Worm (Caenorhabditis elegans) whole organism, L3 larva: Measurements from ENCODE around the gene Y39A1A.24.

Source experiments
- ama-1 ChIP-seq: fragments of 150-350 bp; optimal IDR thresholded peaks from 2 replicates; lab custom pipeline; 2018
- elt-1 ChIP-seq: fragments of 150-350 bp; optimal IDR thresholded peaks from 2 replicates; lab custom pipeline; 2014; ENCODE audit warnings: missing biosample characterization, missing genetic modification characterization
- elt-3 ChIP-seq, 3 experiments: fragments of 150-350 bp in 1 of 3; sonication (generic microtip) in 2 of 3; optimal IDR thresholded peaks; 2 replicates in 2 of 3; 4 replicates in 1 of 3; lab custom pipeline; 2014 to 2017; ENCODE audit warnings: missing biosample characterization in 3 of 3, missing genetic modification characterization in 3 of 3
- fos-1 ChIP-seq: fragments of 150-350 bp; optimal IDR thresholded peaks from 2 replicates; lab custom pipeline; 2014; ENCODE audit warnings: missing biosample characterization, missing genetic modification characterization
- mdl-1 ChIP-seq: fragments of 150-350 bp; optimal IDR thresholded peaks from 2 replicates; lab custom pipeline; 2014; ENCODE audit warnings: missing biosample characterization, missing genetic modification characterization
- nhr-43 ChIP-seq: sonication (generic microtip); optimal IDR thresholded peaks from 2 replicates; lab custom pipeline; 2016; ENCODE audit warnings: mild to moderate bottlenecking, missing genetic modification characterization, missing compliant biosample characterization; ENCODE audit not compliant: poor library complexity, severe bottlenecking
- nhr-76 ChIP-seq: fragments of 150-350 bp; sonication (generic microtip); optimal IDR thresholded peaks from 5 replicates; lab custom pipeline; 2014; ENCODE audit warnings: missing biosample characterization, missing genetic modification characterization
- pqm-1 ChIP-seq: fragments of 150-350 bp; optimal IDR thresholded peaks from 2 replicates; lab custom pipeline; 2017; ENCODE audit warnings: missing biosample characterization, missing genetic modification characterization, inconsistent platforms
- skn-1 ChIP-seq: fragments of 150-350 bp; optimal IDR thresholded peaks from 2 replicates; lab custom pipeline; 2014; ENCODE audit warnings: missing biosample characterization, missing genetic modification characterization
- unc-62 ChIP-seq: fragments of 150-350 bp; sonication (generic microtip); optimal IDR thresholded peaks from 4 replicates; lab custom pipeline; 2014; ENCODE audit warnings: missing biosample characterization, missing genetic modification reagents, missing genetic modification characterization
- ztf-11 ChIP-seq: fragments of 150-350 bp; optimal IDR thresholded peaks from 2 replicates; lab custom pipeline; 2014; ENCODE audit warnings: missing biosample characterization, missing genetic modification characterization

DNA sequence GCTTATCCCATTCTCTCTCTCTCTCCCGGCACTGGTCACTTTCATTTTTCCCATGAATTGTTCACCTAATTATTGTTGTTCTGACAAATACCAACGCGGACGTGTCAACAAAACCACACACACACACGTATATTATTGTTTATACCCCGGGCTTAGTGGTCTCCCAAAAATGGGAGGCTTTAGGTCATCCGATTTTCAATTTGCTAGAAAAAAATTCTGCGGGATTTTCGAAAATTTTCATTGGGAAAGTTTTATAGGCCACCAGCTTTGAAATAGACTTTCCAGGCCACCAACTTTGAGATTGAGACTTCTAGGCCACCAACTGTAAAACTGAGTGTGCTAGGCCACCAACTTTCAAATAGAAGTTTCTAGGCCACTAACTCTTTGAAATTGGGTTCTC is 25.5 kb downstream of the Y39A1A.24 start:
- TF ChIP-seq skn-1 (tag; lab: Kevin White, UChicago) (no peak), pqm-1 (tag; lab: Kevin White, UChicago) (no peak), elt-1 (no peak), ama-1 (lab: Kevin White, UChicago) (no peak), nhr-76 (tag; lab: Kevin White, UChicago) (no peak), nhr-43 (tag; lab: Kevin White, UChicago) (no peak), ztf-11 (no peak), elt-3 (tag; optimal IDR thresholded peaks at IDR 0.05; lab: Kevin White, UChicago) (no peak), fos-1 (tag; lab: Kevin White, UChicago) (no peak), unc-62 (GFP tag; lab: Kevin White, UChicago) (no peak), mdl-1 (tag; lab: Kevin White, UChicago) (no peak)
